Worm (Caenorhabditis elegans) whole organism, L2 larva: ENCODE results near the gene ceh-19.
A peak's percentile ranks its signal among the peaks of the same experiment; 100 is the strongest.

Experiments used
- C34F6.9 ChIP-seq: fragments of 150-350 bp; optimal IDR thresholded peaks from 2 replicates; lab custom pipeline; 2014; ENCODE audit warnings: missing biosample characterization, missing genetic modification characterization
- ceh-16 ChIP-seq: fragments of 150-350 bp; optimal IDR thresholded peaks from 2 replicates; lab custom pipeline; 2014; ENCODE audit warnings: missing biosample characterization, missing genetic modification characterization
- crh-2 ChIP-seq: sonication (generic microtip); optimal IDR thresholded peaks from 2 replicates; lab custom pipeline; 2017; ENCODE audit warnings: missing biosample characterization, missing genetic modification characterization
- dmd-4 ChIP-seq: sonication (generic microtip); optimal IDR thresholded peaks from 2 replicates; lab custom pipeline; 2017; ENCODE audit warnings: missing biosample characterization, missing genetic modification characterization
- egl-27 ChIP-seq: sonication (generic microtip); optimal IDR thresholded peaks from 3 replicates; lab custom pipeline; 2017; ENCODE audit warnings: missing biosample characterization, missing genetic modification reagents, missing genetic modification characterization
- elt-1 ChIP-seq: fragments of 150-350 bp; optimal IDR thresholded peaks from 2 replicates; lab custom pipeline; 2014; ENCODE audit warnings: missing biosample characterization, missing genetic modification characterization
- fos-1 ChIP-seq: fragments of 150-350 bp; optimal IDR thresholded peaks from 2 replicates; lab custom pipeline; 2014; ENCODE audit warnings: missing biosample characterization, missing genetic modification characterization
- lin-13 ChIP-seq: fragments of 150-350 bp; optimal IDR thresholded peaks from 2 replicates; lab custom pipeline; 2014; ENCODE audit warnings: missing biosample characterization, missing genetic modification reagents, missing genetic modification characterization
- lsy-2 ChIP-seq, 2 experiments: fragments of 150-350 bp in 1 of 2; sonication (generic microtip) in 1 of 2; optimal IDR thresholded peaks; 2 replicates each; lab custom pipeline; 2014 to 2017; ENCODE audit warnings: missing biosample characterization in 2 of 2, missing genetic modification characterization in 2 of 2
- mbf-1 ChIP-seq: sonication (generic microtip); optimal IDR thresholded peaks from 2 replicates; lab custom pipeline; 2017; ENCODE audit warnings: missing biosample characterization, missing genetic modification characterization
- mdl-1 ChIP-seq, 2 experiments: fragments of 150-350 bp in 1 of 2; sonication (generic microtip) in 1 of 2; optimal IDR thresholded peaks; 2 replicates each; lab custom pipeline; 2017; ENCODE audit warnings: missing biosample characterization in 2 of 2, missing genetic modification characterization in 2 of 2
- nhr-11 ChIP-seq: fragments of 150-350 bp; optimal IDR thresholded peaks from 2 replicates; lab custom pipeline; 2014; ENCODE audit warnings: missing biosample characterization, missing genetic modification characterization
- nhr-12 ChIP-seq: fragments of 150-350 bp; optimal IDR thresholded peaks from 2 replicates; lab custom pipeline; 2014; ENCODE audit warnings: missing biosample characterization, missing genetic modification characterization
- nhr-129 ChIP-seq: fragments of 150-350 bp; optimal IDR thresholded peaks from 2 replicates; lab custom pipeline; 2014; ENCODE audit warnings: missing biosample characterization, missing genetic modification characterization
- nhr-21 ChIP-seq: fragments of 150-350 bp; optimal IDR thresholded peaks from 2 replicates; lab custom pipeline; 2014; ENCODE audit warnings: missing biosample characterization, missing genetic modification characterization
- nhr-23 ChIP-seq: fragments of 150-350 bp; optimal IDR thresholded peaks from 2 replicates; lab custom pipeline; 2014; ENCODE audit warnings: missing biosample characterization, missing genetic modification reagents, missing genetic modification characterization
- nhr-25 ChIP-seq: fragments of 150-350 bp; sonication (generic microtip); optimal IDR thresholded peaks from 3 replicates; lab custom pipeline; 2014; ENCODE audit warnings: missing biosample characterization, missing genetic modification characterization
- nhr-6 ChIP-seq: fragments of 150-350 bp; optimal IDR thresholded peaks from 2 replicates; lab custom pipeline; 2014; ENCODE audit warnings: missing biosample characterization, missing genetic modification characterization
- peb-1 ChIP-seq: fragments of 150-350 bp; optimal IDR thresholded peaks from 2 replicates; lab custom pipeline; 2014; ENCODE audit warnings: missing biosample characterization, missing genetic modification characterization
- sem-4 ChIP-seq: fragments of 150-350 bp; optimal IDR thresholded peaks from 2 replicates; lab custom pipeline; 2014; ENCODE audit warnings: missing biosample characterization, missing genetic modification reagents, missing genetic modification characterization
- skn-1 ChIP-seq: sonication (generic microtip); optimal IDR thresholded peaks from 2 replicates; lab custom pipeline; 2017; ENCODE audit warnings: missing biosample characterization, missing genetic modification characterization
- sma-9 ChIP-seq, 2 experiments: fragments of 150-350 bp in 1 of 2; sonication (generic microtip) in 1 of 2; optimal IDR thresholded peaks; 2 replicates each; lab custom pipeline; 2014 to 2016; ENCODE audit warnings: missing genetic modification characterization in 2 of 2, mild to moderate bottlenecking in 1 of 2, missing biosample characterization in 1 of 2, missing compliant biosample characterization in 1 of 2, missing genetic modification reagents in 1 of 2, moderate library complexity in 1 of 2
- unc-39 ChIP-seq: fragments of 150-350 bp; optimal IDR thresholded peaks from 2 replicates; lab custom pipeline; 2014; ENCODE audit warnings: missing biosample characterization, missing genetic modification characterization
- unc-55 ChIP-seq: fragments of 150-350 bp; sonication (generic microtip); optimal IDR thresholded peaks from 3 replicates; lab custom pipeline; 2014; ENCODE audit warnings: missing biosample characterization, missing genetic modification reagents, missing genetic modification characterization
- ztf-1 ChIP-seq: fragments of 200-800 bp; sonication (Bioruptor generic); conservative IDR thresholded peaks from 2 replicates; pipeline ENCODE4 v1.3.6; 2022; ENCODE audit warnings: missing genetic modification characterization, missing compliant biosample characterization
- ztf-11 ChIP-seq: sonication (generic microtip); optimal IDR thresholded peaks from 2 replicates; lab custom pipeline; 2017; ENCODE audit warnings: missing biosample characterization, missing genetic modification characterization

The ceh-19 gene

DNA sequence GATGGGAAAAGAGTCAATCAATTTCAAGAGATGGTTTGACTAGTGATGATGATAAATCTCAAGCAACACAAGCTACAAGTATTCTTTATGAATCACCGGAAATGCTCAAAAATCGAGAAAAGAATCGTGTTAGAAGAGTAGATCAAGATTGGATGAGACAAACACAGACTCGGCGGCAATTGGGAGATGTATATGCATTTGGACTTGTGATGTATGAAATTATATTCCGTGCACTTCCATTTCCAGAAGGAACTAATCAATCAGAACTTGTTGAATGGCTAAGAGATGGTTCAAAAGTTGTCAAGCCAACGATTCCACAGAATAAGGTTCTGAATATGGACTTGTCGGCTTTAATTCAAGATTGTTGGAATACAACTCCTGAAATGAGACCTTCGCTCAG, 23.9 kb downstream of the ceh-19 start:
- no peak for TF ChIP-seq mdl-1 (tag; optimal IDR thresholded peaks at IDR 0.05; lab: Kevin White, UChicago)
- no peak for TF ChIP-seq nhr-21 (tag; lab: Kevin White, UChicago)
- TF ChIP-seq sem-4 (tag; lab: Kevin White, UChicago) = no peak
- TF ChIP-seq, all 48 proteins: peak for 0

DNA sequence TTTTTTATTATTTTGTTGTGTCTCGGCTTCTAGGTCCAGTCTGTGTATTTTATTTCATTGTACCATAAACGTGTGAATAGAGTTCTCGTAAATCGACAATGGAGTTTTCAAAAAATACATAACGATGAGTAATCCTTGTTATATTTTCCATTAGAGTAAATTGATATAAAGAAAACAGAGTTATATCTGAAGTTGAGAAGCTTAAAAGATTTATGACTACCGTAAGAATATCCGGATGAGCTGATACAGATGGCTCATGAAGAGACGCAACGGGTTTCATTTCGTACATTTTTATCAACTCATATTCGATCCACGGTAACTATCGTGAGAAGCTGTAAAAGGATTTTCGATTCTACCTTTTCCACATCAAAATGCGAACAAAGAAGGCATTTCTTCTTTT, 27.9 kb downstream of the ceh-19 start, which contains the start of gene gcy-8:
gcy-8 (plus strand) TSS at position 301 of the 400 bp plus-strand sequence.
- TF ChIP-seq unc-55 (GFP tag; lab: Kevin White, UChicago) = no peak
- no peak for TF ChIP-seq nhr-23 (tag; lab: Kevin White, UChicago)
- no peak for TF ChIP-seq elt-1
- no peak for TF ChIP-seq ceh-16 (tag; lab: Kevin White, UChicago)

DNA sequence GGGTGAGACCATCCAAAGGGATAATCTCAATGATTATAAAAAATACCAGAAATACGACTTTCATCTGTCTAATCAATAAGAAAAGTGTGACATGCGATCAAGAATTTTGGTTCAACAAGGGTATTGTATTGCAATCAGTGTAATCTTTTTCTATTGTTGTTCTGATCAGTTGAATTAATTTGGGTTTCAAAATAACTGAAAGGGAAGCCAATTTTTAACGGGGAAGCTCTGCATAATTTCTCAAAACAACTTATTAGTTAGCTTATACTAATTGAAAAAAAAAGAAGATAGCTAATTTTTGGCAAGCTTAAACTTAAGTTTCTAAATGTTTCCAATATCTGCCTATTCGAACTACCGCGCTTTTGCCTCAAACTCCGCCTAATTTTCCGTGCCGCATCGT, 28.5 kb downstream of the ceh-19 start, which contains the start of gene C49H3.12:
C49H3.12 (minus strand) TSS at position 101 of the 400 bp plus-strand sequence.
- TF ChIP-seq crh-2 (tag; lab: Kevin White, UChicago) = no peak

DNA sequence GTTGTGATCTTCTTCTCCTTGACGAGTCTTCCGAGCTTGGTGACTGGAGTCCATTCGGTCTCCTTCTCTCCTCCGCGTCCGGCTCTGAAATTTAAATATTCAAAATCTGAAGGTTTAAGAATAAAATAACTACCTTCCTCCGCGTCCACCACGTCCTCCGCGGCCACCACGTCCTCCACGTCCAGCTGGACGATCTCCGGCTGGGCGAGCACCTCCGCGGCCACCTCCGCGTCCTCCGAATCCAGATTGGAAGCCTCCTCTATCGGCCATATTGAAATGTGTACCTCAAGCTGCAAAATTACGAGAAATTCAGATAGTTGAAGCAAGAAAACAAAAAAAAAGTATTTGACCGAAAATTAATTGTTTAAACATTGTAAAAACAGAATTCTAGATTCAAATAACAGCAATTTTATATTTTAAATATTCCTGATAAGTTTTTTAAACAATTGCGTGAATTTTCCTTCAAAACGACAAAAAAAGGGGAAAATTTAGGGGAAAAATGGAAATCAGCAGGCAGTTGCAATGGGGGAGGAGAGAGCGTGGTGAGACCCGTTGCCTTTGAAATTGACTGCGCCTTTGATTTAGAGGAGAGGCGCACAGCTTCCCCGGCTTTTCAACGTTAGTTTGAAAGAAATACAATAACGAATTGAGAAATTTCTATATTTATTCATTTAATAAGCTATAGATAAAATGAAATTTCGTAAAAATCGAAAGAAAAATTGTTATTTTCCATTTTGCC, 29.5 kb downstream of the ceh-19 start, which contains the start of gene rps-2:
rps-2 (minus strand) TSS at position 290 of the 739 bp plus-strand sequence.
- no peak for TF ChIP-seq nhr-6 (tag; lab: Kevin White, UChicago)
- TF ChIP-seq fos-1 = peak; percentile 1
- TF ChIP-seq sma-9 (GFP tag; optimal IDR thresholded peaks at IDR 0.05; lab: Kevin White, UChicago) = no peak
- TF ChIP-seq sma-9 (tag; optimal IDR thresholded peaks at IDR 0.05; lab: Kevin White, UChicago) = no peak
- TF ChIP-seq mbf-1 (tag; lab: Kevin White, UChicago) = no peak
- peak; percentile 28 for TF ChIP-seq lin-13 (GFP tag; lab: Kevin White, UChicago)
- peak in 1 of 2 experiments; percentile 32 for TF ChIP-seq lsy-2 (tag; optimal IDR thresholded peaks at IDR 0.05; lab: Kevin White, UChicago)
- TF ChIP-seq nhr-129 (tag; lab: Kevin White, UChicago) = peak; percentile 10
- TF ChIP-seq C34F6.9 (tag; lab: Kevin White, UChicago) = peak; percentile 50
- TF ChIP-seq, all 48 proteins: peak for 5

DNA sequence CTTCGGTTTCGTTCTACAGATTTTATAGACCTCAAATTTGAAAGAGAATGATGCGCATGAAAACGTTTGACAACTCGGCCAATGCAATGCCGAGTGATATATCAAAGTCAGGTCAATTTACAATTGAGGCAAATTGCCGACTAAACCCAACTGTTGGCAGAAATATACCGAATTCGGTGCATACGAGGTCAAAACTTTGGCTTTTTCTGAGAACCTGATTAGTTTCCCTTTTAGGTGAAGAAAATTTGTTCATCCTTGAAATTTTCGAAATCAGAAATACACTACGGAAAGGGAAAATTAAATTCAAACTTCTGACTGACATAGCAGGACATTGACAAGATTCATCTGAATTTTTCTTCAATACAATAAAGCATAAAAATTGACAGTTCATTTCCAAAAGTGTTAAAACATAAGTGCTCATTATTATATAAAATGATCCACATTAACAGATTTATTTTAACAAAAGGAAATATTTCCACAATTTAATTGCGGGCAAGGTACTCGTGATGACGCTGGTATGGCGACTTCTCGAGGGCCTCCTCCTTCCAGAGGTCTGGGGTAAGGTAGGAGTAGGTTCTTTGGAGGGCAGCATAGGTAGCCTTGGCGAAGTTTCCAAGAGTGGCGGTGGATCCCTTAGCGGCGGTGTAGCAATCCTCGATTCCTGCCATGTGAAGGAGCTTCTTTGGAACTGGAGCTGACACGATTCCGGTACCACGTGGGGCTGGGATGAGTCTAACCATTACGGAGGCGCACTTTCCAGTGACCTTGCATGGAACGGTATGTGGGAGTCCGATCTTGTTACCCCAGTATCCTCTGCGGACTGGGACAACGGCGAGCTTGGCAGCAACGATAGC, 30.5 kb downstream of the ceh-19 start:
- TF ChIP-seq dmd-4 (tag; lab: Kevin White, UChicago) (no peak), nhr-11 (no peak), nhr-21 (tag; lab: Kevin White, UChicago) (no peak), egl-27 (tag; lab: Kevin White, UChicago) (no peak), ceh-16 (tag; lab: Kevin White, UChicago) (no peak), ztf-11 (no peak), nhr-12 (tag; lab: Kevin White, UChicago) (no peak), unc-39 (tag; lab: Kevin White, UChicago) (no peak), skn-1 (tag; lab: Kevin White, UChicago) (no peak)

DNA sequence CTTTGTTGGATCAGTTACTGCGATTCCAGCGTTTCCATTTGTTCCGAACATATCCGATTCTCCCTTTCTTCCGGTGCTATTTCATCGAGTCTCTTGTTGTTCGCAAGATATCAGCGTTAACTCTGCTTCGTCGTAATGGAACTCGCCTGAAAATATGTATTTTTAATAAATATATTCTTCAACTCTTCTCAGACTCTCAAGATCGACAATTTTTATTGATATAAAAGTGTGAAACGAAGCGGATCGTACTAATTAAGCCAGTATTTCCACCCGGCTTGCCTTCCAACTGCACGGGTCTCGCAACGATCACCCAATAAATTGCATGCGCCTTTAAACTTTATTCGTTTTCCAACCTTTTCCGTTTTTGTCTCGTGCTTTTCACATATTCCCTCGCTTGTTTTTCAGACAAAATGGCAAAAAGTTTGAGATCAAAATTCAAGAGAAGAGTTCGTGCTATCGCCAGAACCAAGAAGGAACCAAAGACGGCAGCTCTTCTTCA, 31.7 kb downstream of the ceh-19 start, which contains the start of the genes xpo-3 and C49H3.3:
xpo-3 (minus strand) TSS at position 51 of the 499 bp plus-strand sequence.
C49H3.3 (plus strand) TSS at position 369 of the 499 bp plus-strand sequence.
- TF ChIP-seq nhr-129 (tag; lab: Kevin White, UChicago) (peak; percentile 50), unc-39 (tag; lab: Kevin White, UChicago) (no peak), lsy-2 (tag; optimal IDR thresholded peaks at IDR 0.05; lab: Kevin White, UChicago) (peak in 1 of 2 experiments; percentile 69), unc-55 (GFP tag; lab: Kevin White, UChicago) (peak; percentile 63), nhr-25 (tag; lab: Kevin White, UChicago) (peak; percentile 26), fos-1 (peak; percentile 5), egl-27 (tag; lab: Kevin White, UChicago) (no peak), crh-2 (tag; lab: Kevin White, UChicago) (peak; percentile 50), C34F6.9 (tag; lab: Kevin White, UChicago) (peak; percentile 58), elt-1 (no peak), peb-1 (tag; lab: Kevin White, UChicago) (no peak), ztf-1 (no peak)
